Fruit fly (Drosophila melanogaster) Kc167 (cell line): ENCODE results near the gene CG18473.

Experiments
- psq ChIP-seq: fragments of >200 bp; optimal IDR thresholded peaks from 2 replicates; lab custom pipeline; 2017; ENCODE audit warnings: missing external identifiers
- ttk ChIP-seq: sonication (Bioruptor generic); optimal IDR thresholded peaks from 2 replicates; lab custom pipeline; 2017; ENCODE audit warnings: missing external identifiers

DNA sequence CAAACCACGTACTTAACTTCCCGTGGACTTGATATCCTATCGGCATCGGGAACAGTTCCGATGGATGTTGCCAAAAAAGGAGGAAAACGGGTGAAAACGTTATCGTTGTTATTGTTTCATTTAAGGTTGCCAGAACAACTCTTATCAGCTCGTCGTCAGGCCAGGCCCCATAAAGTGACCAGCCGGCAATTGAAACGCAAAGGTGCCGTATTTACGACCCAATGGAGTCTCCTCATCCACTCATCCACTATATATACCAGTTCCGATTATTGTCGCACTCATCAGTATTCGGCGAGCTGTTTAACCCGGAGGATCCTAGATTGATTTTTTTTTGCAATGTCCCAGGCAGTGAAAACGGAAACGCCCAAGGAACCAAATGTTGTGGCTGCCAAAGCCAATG lies 2.0 kb downstream of the CG18473 start, which contains the start of gene Srr:
- no peak for TF ChIP-seq psq (lab: Kevin White, UChicago)
- no peak for TF ChIP-seq ttk
